Fruit fly (Drosophila melanogaster) whole organism, embryonic: ENCODE data around the gene CG5793.
A peak's percentile ranks its signal among the peaks of the same experiment; 100 is the strongest.

Experiments
- Atf3 ChIP-seq: fragments of 200-800 bp; sonication (Bioruptor generic); optimal IDR thresholded peaks from 3 replicates; lab custom pipeline; 2016; ENCODE audit warnings: missing biosample characterization, missing genetic modification characterization
- B-H1 ChIP-seq: fragments of 200-800 bp; sonication (Bioruptor generic); IDR thresholded peaks from 3 replicates; pipeline ENCODE4 v1.3.6; 2022; ENCODE audit warnings: missing biosample characterization, missing genetic modification characterization
- BEAF-32 ChIP-seq: fragments of 200-800 bp; sonication (Bioruptor generic); optimal IDR thresholded peaks from 3 replicates; lab custom pipeline; 2017; ENCODE audit warnings: missing biosample characterization, missing genetic modification characterization, mild to moderate bottlenecking, moderate library complexity, missing genetic modification reagents
- Bteb2 ChIP-seq: fragments of 200-800 bp; sonication (Bioruptor generic); optimal IDR thresholded peaks from 2 replicates; lab custom pipeline; 2016; ENCODE audit warnings: missing biosample characterization, missing genetic modification characterization
- CG10543 ChIP-seq: fragments of 200-800 bp; sonication (Bioruptor generic); optimal IDR thresholded peaks from 3 replicates; lab custom pipeline; 2017; ENCODE audit warnings: missing biosample characterization, mild to moderate bottlenecking, missing genetic modification characterization, moderate library complexity
- CG12219 ChIP-seq: fragments of 200-800 bp; sonication (Bioruptor generic); optimal IDR thresholded peaks from 3 replicates; lab custom pipeline; 2018; ENCODE audit warnings: missing biosample characterization, mild to moderate bottlenecking, missing genetic modification characterization
- CG12391 ChIP-seq: fragments of 200-800 bp; sonication (Bioruptor generic); optimal IDR thresholded peaks from 3 replicates; lab custom pipeline; 2018; ENCODE audit warnings: missing biosample characterization, mild to moderate bottlenecking, missing genetic modification characterization, moderate library complexity
- CG15514 ChIP-seq: fragments of 200-800 bp; sonication (Bioruptor generic); optimal IDR thresholded peaks from 3 replicates; lab custom pipeline; 2017; ENCODE audit warnings: missing biosample characterization, missing genetic modification characterization, mild to moderate bottlenecking, moderate library complexity, missing genetic modification reagents
- CG16813 ChIP-seq: fragments of 200-800 bp; sonication (Bioruptor generic); IDR thresholded peaks from 3 replicates; pipeline ENCODE4 v1.3.6; 2022; ENCODE audit warnings: missing biosample characterization, missing genetic modification characterization; ENCODE audit not compliant: partially characterized antibody
- CG18262 ChIP-seq: fragments of 200-800 bp; optimal IDR thresholded peaks from 3 replicates; lab custom pipeline; 2019; ENCODE audit warnings: missing biosample characterization, mild to moderate bottlenecking, missing genetic modification characterization, moderate library complexity
- CG2120 ChIP-seq: fragments of 200-800 bp; sonication (Bioruptor generic); optimal IDR thresholded peaks from 3 replicates; lab custom pipeline; 2016; ENCODE audit warnings: missing biosample characterization, missing genetic modification characterization
- CG32772 ChIP-seq: fragments of 200-800 bp; sonication (Bioruptor generic); IDR thresholded peaks from 2 replicates; pipeline ENCODE4 v1.3.6; 2022; ENCODE audit warnings: missing biosample characterization, missing genetic modification characterization
- CG42726 ChIP-seq: fragments of 200-800 bp; sonication (Bioruptor generic); IDR thresholded peaks from 2 replicates; pipeline ENCODE4 v1.3.6; 2022; ENCODE audit warnings: missing biosample characterization, missing genetic modification characterization; ENCODE audit not compliant: partially characterized antibody
- CG7928 ChIP-seq: fragments of 200-800 bp; sonication (Bioruptor generic); optimal IDR thresholded peaks from 2 replicates; lab custom pipeline; 2017; ENCODE audit warnings: missing biosample characterization, mild to moderate bottlenecking, missing genetic modification characterization
- CG7963 ChIP-seq: fragments of 200-800 bp; sonication (Bioruptor generic); IDR thresholded peaks from 3 replicates; pipeline ENCODE4 v1.3.6; 2022; ENCODE audit warnings: missing biosample characterization, missing genetic modification characterization; ENCODE audit not compliant: partially characterized antibody
- CG9797 ChIP-seq: fragments of 200-800 bp; sonication (Bioruptor generic); optimal IDR thresholded peaks from 3 replicates; lab custom pipeline; 2018; ENCODE audit warnings: missing biosample characterization, mild to moderate bottlenecking, missing genetic modification characterization
- CHES-1-like ChIP-seq: fragments of 200-800 bp; sonication (Bioruptor generic); optimal IDR thresholded peaks from 2 replicates; lab custom pipeline; 2016; ENCODE audit warnings: missing biosample characterization, missing genetic modification characterization
- CTCF ChIP-seq: fragments of 200-800 bp; sonication (Bioruptor generic); optimal IDR thresholded peaks from 2 replicates; lab custom pipeline; 2017; ENCODE audit warnings: missing biosample characterization, mild to moderate bottlenecking, missing genetic modification characterization, moderate library complexity
- Dip2 ChIP-seq: fragments of 200-800 bp; sonication (Bioruptor generic); IDR thresholded peaks from 2 replicates; pipeline ENCODE4 v1.3.6; 2022; ENCODE audit warnings: missing biosample characterization, missing genetic modification characterization
- Ets65A ChIP-seq: fragments of 200-800 bp; sonication (Bioruptor generic); peaks from one replicate; lab custom pipeline; 2016; ENCODE audit warnings: missing biosample characterization, missing genetic modification characterization
- Gsc ChIP-seq: fragments of 200-800 bp; sonication (Bioruptor generic); IDR thresholded peaks from 2 replicates; pipeline ENCODE4 v1.3.6; 2022; ENCODE audit warnings: missing biosample characterization, missing genetic modification characterization
- HLHmδ ChIP-seq: fragments of 200-800 bp; sonication (Bioruptor generic); optimal IDR thresholded peaks from 2 replicates; lab custom pipeline; 2018; ENCODE audit warnings: missing biosample characterization, mild to moderate bottlenecking, missing genetic modification characterization, moderate library complexity
- Hmx ChIP-seq: fragments of 200-800 bp; sonication (Bioruptor generic); optimal IDR thresholded peaks from 2 replicates; lab custom pipeline; 2016; ENCODE audit warnings: missing biosample characterization, missing genetic modification characterization
- NK7.1 ChIP-seq: fragments of 200-800 bp; sonication (Bioruptor generic); optimal IDR thresholded peaks from 3 replicates; lab custom pipeline; 2016; ENCODE audit warnings: missing biosample characterization, missing genetic modification characterization
- Neu2 ChIP-seq: fragments of 200-800 bp; sonication (Bioruptor generic); optimal IDR thresholded peaks from 3 replicates; lab custom pipeline; 2016; ENCODE audit warnings: missing biosample characterization, missing genetic modification characterization, borderline replicate concordance
- Oaz ChIP-seq: fragments of 200-800 bp; sonication (Bioruptor generic); IDR thresholded peaks from 2 replicates; pipeline ENCODE4 v1.3.6; 2022; ENCODE audit warnings: missing biosample characterization, missing genetic modification characterization
- Opbp ChIP-seq: fragments of 200-800 bp; sonication (Bioruptor generic); IDR thresholded peaks from 3 replicates; pipeline ENCODE4 v1.3.6; 2022; ENCODE audit warnings: missing biosample characterization, missing genetic modification characterization; ENCODE audit not compliant: partially characterized antibody
- PHDP ChIP-seq: fragments of 200-800 bp; sonication (Bioruptor generic); optimal IDR thresholded peaks from 3 replicates; lab custom pipeline; 2018; ENCODE audit warnings: missing biosample characterization, mild to moderate bottlenecking, missing genetic modification characterization, moderate library complexity
- Vsx1 ChIP-seq: fragments of 200-800 bp; sonication (Bioruptor generic); optimal IDR thresholded peaks from 2 replicates; lab custom pipeline; 2017; ENCODE audit warnings: missing biosample characterization, mild to moderate bottlenecking, missing genetic modification characterization, missing genetic modification reagents
- al ChIP-seq: fragments of 200-800 bp; sonication (Bioruptor generic); IDR thresholded peaks from 2 replicates; pipeline ENCODE4 v1.3.6; 2022; ENCODE audit warnings: missing biosample characterization, missing genetic modification characterization
- ash1 ChIP-seq: fragments of 200-800 bp; sonication (Bioruptor generic); optimal IDR thresholded peaks from 2 replicates; lab custom pipeline; 2018; ENCODE audit warnings: missing biosample characterization, mild to moderate bottlenecking, missing genetic modification characterization
- chinmo ChIP-seq: fragments of 200-800 bp; sonication (Bioruptor generic); IDR thresholded peaks from 4 replicates; pipeline ENCODE4 v1.3.6; 2022; ENCODE audit warnings: missing biosample characterization, missing genetic modification characterization; ENCODE audit not compliant: partially characterized antibody
- gcm2 ChIP-seq: fragments of 200-800 bp; sonication (Bioruptor generic); optimal IDR thresholded peaks from 2 replicates; lab custom pipeline; 2016; ENCODE audit warnings: missing biosample characterization, missing genetic modification characterization
- grau ChIP-seq: fragments of 200-800 bp; optimal IDR thresholded peaks from 3 replicates; lab custom pipeline; 2019; ENCODE audit warnings: missing biosample characterization, mild to moderate bottlenecking, missing genetic modification characterization, moderate library complexity
- gsb ChIP-seq: fragments of 200-800 bp; sonication (Bioruptor generic); IDR thresholded peaks from 2 replicates; pipeline ENCODE4 v1.3.6; 2022; ENCODE audit warnings: missing biosample characterization, missing genetic modification characterization
- inv ChIP-seq: fragments of 200-800 bp; sonication (Bioruptor generic); IDR thresholded peaks from 2 replicates; pipeline ENCODE4 v1.3.6; 2022; ENCODE audit warnings: missing biosample characterization, missing genetic modification characterization; ENCODE audit not compliant: partially characterized antibody
- jing ChIP-seq: fragments of 200-800 bp; sonication (Bioruptor generic); optimal IDR thresholded peaks from 2 replicates; lab custom pipeline; 2018; ENCODE audit warnings: missing biosample characterization, mild to moderate bottlenecking, missing genetic modification characterization
- lilli ChIP-seq: fragments of 200-800 bp; sonication (Bioruptor generic); optimal IDR thresholded peaks from 3 replicates; lab custom pipeline; 2016; ENCODE audit warnings: missing biosample characterization, missing genetic modification characterization
- lola ChIP-seq, 3 experiments: fragments of >200 bp in 2 of 3; fragments of 200-800 bp in 1 of 3; sonication (Bioruptor generic) in 1 of 3; optimal IDR thresholded peaks; 2 replicates each; lab custom pipeline; 2017 to 2019; ENCODE audit warnings: missing biosample characterization in 3 of 3, missing genetic modification characterization in 3 of 3, mild to moderate bottlenecking in 1 of 3, moderate library complexity in 1 of 3
- pan ChIP-seq, 4 experiments: fragments of >200 bp in 3 of 4; fragments of 200-800 bp in 1 of 4; sonication (Bioruptor generic) in 1 of 4; optimal IDR thresholded peaks in 3 of 4; IDR thresholded peaks in 1 of 4; 2 replicates each; pipeline versions ENCODE4 v1.3.6 to Lab custom; 2017 to 2022; ENCODE audit warnings: missing biosample characterization in 2 of 4, missing genetic modification characterization in 2 of 4, mixed read lengths in 1 of 4
- repo ChIP-seq: fragments of 200-800 bp; sonication (Bioruptor generic); optimal IDR thresholded peaks from 2 replicates; lab custom pipeline; 2016; ENCODE audit warnings: missing biosample characterization, missing genetic modification characterization
- sc ChIP-seq, 3 experiments: fragments of >200 bp in 2 of 3; fragments of 200-800 bp in 1 of 3; sonication (Bioruptor generic) in 1 of 3; optimal IDR thresholded peaks; 2 replicates in 2 of 3; 3 replicates in 1 of 3; lab custom pipeline; 2017; ENCODE audit warnings: mild to moderate bottlenecking in 1 of 3, missing biosample characterization in 1 of 3, missing genetic modification characterization in 1 of 3, missing genetic modification reagents in 1 of 3
- sens ChIP-seq: fragments of 200-800 bp; sonication (Bioruptor generic); peaks from one replicate; lab custom pipeline; 2016; ENCODE audit warnings: missing biosample characterization, missing genetic modification characterization
- sisA ChIP-seq: fragments of 200-800 bp; sonication (Bioruptor generic); IDR thresholded peaks from 2 replicates; pipeline ENCODE4 v1.3.6; 2022; ENCODE audit warnings: missing biosample characterization, missing genetic modification characterization
- sob ChIP-seq: fragments of 200-800 bp; sonication (Bioruptor generic); IDR thresholded peaks from 2 replicates; pipeline ENCODE4 v1.3.6; 2022; ENCODE audit warnings: missing biosample characterization, missing genetic modification characterization
- tap ChIP-seq: fragments of 200-800 bp; optimal IDR thresholded peaks from 3 replicates; lab custom pipeline; 2019; ENCODE audit warnings: missing biosample characterization, mild to moderate bottlenecking, missing genetic modification characterization, moderate library complexity
- toy ChIP-seq: fragments of 200-800 bp; sonication (Bioruptor generic); IDR thresholded peaks from 2 replicates; pipeline ENCODE4 v1.3.6; 2022; ENCODE audit warnings: missing biosample characterization, missing genetic modification characterization
- twi ChIP-seq: fragments of 200-800 bp; optimal IDR thresholded peaks from 2 replicates; lab custom pipeline; 2019; ENCODE audit warnings: missing biosample characterization, mild to moderate bottlenecking, missing genetic modification characterization, moderate library complexity
- wor ChIP-seq: fragments of 200-800 bp; sonication (Bioruptor generic); IDR thresholded peaks from 2 replicates; pipeline ENCODE4 v1.3.6; 2022; ENCODE audit warnings: missing biosample characterization, missing genetic modification characterization
- zen2 ChIP-seq: fragments of 200-800 bp; sonication (Bioruptor generic); IDR thresholded peaks from 3 replicates; pipeline ENCODE4 v1.3.6; 2022; ENCODE audit warnings: missing biosample characterization, missing genetic modification characterization; ENCODE audit not compliant: partially characterized antibody

Gene CG5793

DNA sequence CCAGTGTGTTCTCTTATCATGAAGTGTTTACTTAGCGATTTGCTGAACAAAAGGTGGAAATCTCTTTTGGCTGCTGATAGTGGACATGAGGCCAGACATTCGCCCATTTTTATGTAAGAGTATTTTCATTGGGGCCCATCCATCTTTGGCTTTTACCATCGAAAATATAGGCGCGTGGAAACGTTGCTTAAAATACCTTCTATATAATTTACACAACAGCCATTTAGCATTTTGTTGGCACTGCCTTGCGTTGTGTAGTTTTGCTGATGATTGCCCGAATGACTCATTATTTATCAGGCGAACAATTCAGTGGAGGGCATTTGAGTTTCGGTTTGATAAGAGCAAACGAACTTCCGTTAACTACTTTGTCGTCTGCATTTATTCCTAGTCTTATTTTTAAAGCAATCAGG, 34.3 kb downstream of the CG5793 start (continued):
- TF ChIP-seq inv (GFP tag; lab: Robert Waterston, UW) (no peak), CG7963 (GFP tag; lab: Robert Waterston, UW) (no peak), repo (GFP tag; lab: Kevin White, UChicago) (no peak), pan (optimal IDR thresholded peaks at IDR 0.05; lab: Kevin White, UChicago) (no peak), pan (GFP tag; optimal IDR thresholded peaks at IDR 0.05 in 1 of 2, IDR thresholded peaks at IDR 0.05 in 1 of 2) (peak in 1 of 2 experiments; percentile 45), CG12219 (GFP tag; lab: Kevin White, UChicago) (peak; percentile 38), Hmx (no peak), HLHmδ (no peak), ash1 (GFP tag; lab: Kevin White, UChicago) (no peak), CG9797 (GFP tag; lab: Kevin White, UChicago) (no peak), CG32772 (GFP tag; lab: Robert Waterston, UW) (no peak), Neu2 (GFP tag; lab: Kevin White, UChicago) (no peak), CG18262 (no peak), Ets65A (peak; percentile 89), NK7.1 (GFP tag; lab: Kevin White, UChicago) (peak; percentile 32), sisA (GFP tag; lab: Robert Waterston, UW) (no peak; the same call in 1 of the 2 replicates), chinmo (GFP tag; lab: Robert Waterston, UW) (peak; percentile 87; the same call in 2 of the 4 replicates), toy (no peak), BEAF-32 (GFP tag; lab: Kevin White, UChicago) (no peak), jing (peak; percentile 13), al (no peak), twi (tag; lab: Kevin White, UChicago) (no peak), B-H1 (GFP tag; lab: Robert Waterston, UW) (no peak), CHES-1-like (GFP tag; lab: Kevin White, UChicago) (peak; percentile 45), Vsx1 (GFP tag; lab: Kevin White, UChicago) (no peak), CG10543 (GFP tag; lab: Kevin White, UChicago) (peak; percentile 36), lola (GFP tag; optimal IDR thresholded peaks at IDR 0.05; lab: Kevin White, UChicago) (no peak), wor (GFP tag; lab: Robert Waterston, UW) (no peak), CG16813 (GFP tag; lab: Robert Waterston, UW) (no peak), CG15514 (GFP tag; lab: Kevin White, UChicago) (peak; percentile 27), Atf3 (GFP tag; lab: Kevin White, UChicago) (no peak), tap (tag; lab: Kevin White, UChicago) (no peak), lilli (GFP tag; lab: Kevin White, UChicago) (peak; percentile 71), CG2120 (GFP tag; lab: Kevin White, UChicago) (peak; percentile 79), sens (GFP tag; lab: Kevin White, UChicago) (peak; percentile 51), Gsc (GFP tag; lab: Robert Waterston, UW) (no peak), CTCF (GFP tag; lab: Kevin White, UChicago) (no peak), sc (optimal IDR thresholded peaks at IDR 0.05; lab: Kevin White, UChicago) (no peak), sc (GFP tag; optimal IDR thresholded peaks at IDR 0.05; lab: Kevin White, UChicago) (no peak), gcm2 (GFP tag; lab: Kevin White, UChicago) (no peak), sob (GFP tag; lab: Robert Waterston, UW) (no peak), CG42726 (GFP tag; lab: Robert Waterston, UW) (no peak), Dip2 (GFP tag; lab: Robert Waterston, UW) (no peak), Opbp (GFP tag; lab: Robert Waterston, UW) (no peak), zen2 (GFP tag; lab: Robert Waterston, UW) (no peak), CG7928 (GFP tag; lab: Kevin White, UChicago) (no peak), Bteb2 (peak; percentile 52), CG12391 (tag; lab: Kevin White, UChicago) (peak; percentile 23), gsb (GFP tag; lab: Robert Waterston, UW) (no peak), PHDP (peak; percentile 67), Oaz (no peak), grau (tag; lab: Kevin White, UChicago) (peak; percentile 61)
